Fruit fly (Drosophila melanogaster) whole organism, embryonic: ENCODE data around the gene CG7781.

Experiments used
- CG10209 ChIP-seq: fragments of 200-800 bp; sonication (Bioruptor generic); optimal IDR thresholded peaks from 3 replicates; lab custom pipeline; 2017; ENCODE audit warnings: missing biosample characterization, mild to moderate bottlenecking, missing genetic modification characterization, missing genetic modification reagents
- CG10654 ChIP-seq: fragments of 200-800 bp; sonication (Bioruptor generic); optimal IDR thresholded peaks from 2 replicates; lab custom pipeline; 2016; ENCODE audit warnings: missing biosample characterization, missing genetic modification characterization
- CG11085 ChIP-seq: fragments of 200-800 bp; sonication (Bioruptor generic); IDR thresholded peaks from 2 replicates; pipeline ENCODE4 v1.3.6; 2022; ENCODE audit warnings: missing biosample characterization, missing genetic modification characterization
- CG1233 ChIP-seq: fragments of 200-800 bp; sonication (Bioruptor generic); optimal IDR thresholded peaks from 4 replicates; lab custom pipeline; 2018; ENCODE audit warnings: missing biosample characterization, mild to moderate bottlenecking, missing genetic modification characterization
- CG12942 ChIP-seq: fragments of 200-800 bp; sonication (Bioruptor generic); optimal IDR thresholded peaks from 3 replicates; lab custom pipeline; 2016; ENCODE audit warnings: missing biosample characterization, missing genetic modification characterization
- CG13624 ChIP-seq: fragments of 200-800 bp; sonication (Bioruptor generic); optimal IDR thresholded peaks from 2 replicates; lab custom pipeline; 2016; ENCODE audit warnings: missing biosample characterization, missing genetic modification characterization
- CG1602 ChIP-seq: fragments of 200-800 bp; sonication (Bioruptor generic); optimal IDR thresholded peaks from 3 replicates; lab custom pipeline; 2016; ENCODE audit warnings: missing biosample characterization, missing genetic modification characterization
- CG18619 ChIP-seq: fragments of 200-800 bp; sonication (Bioruptor generic); optimal IDR thresholded peaks from 3 replicates; lab custom pipeline; 2017; ENCODE audit warnings: missing biosample characterization, mild to moderate bottlenecking, missing genetic modification characterization
- CG30403 ChIP-seq: fragments of 200-800 bp; sonication (Bioruptor generic); optimal IDR thresholded peaks from 3 replicates; lab custom pipeline; 2016; ENCODE audit warnings: missing biosample characterization, missing genetic modification characterization
- CG31441 ChIP-seq: fragments of 200-800 bp; sonication (Bioruptor generic); IDR thresholded peaks from 2 replicates; pipeline ENCODE4 v1.3.6; 2022; ENCODE audit warnings: missing biosample characterization, missing genetic modification characterization
- CG32772 ChIP-seq: fragments of 200-800 bp; sonication (Bioruptor generic); IDR thresholded peaks from 2 replicates; pipeline ENCODE4 v1.3.6; 2022; ENCODE audit warnings: missing biosample characterization, missing genetic modification characterization
- CG5953 ChIP-seq: fragments of 200-800 bp; sonication (Bioruptor generic); IDR thresholded peaks from 2 replicates; pipeline ENCODE4 v1.3.6; 2022; ENCODE audit warnings: missing biosample characterization, missing genetic modification characterization
- CG6272 ChIP-seq: fragments of 200-800 bp; sonication (Bioruptor generic); IDR thresholded peaks from 2 replicates; pipeline ENCODE4 v1.3.6; 2022; ENCODE audit warnings: missing biosample characterization, missing genetic modification characterization
- CG6683 ChIP-seq: fragments of 200-800 bp; sonication (Bioruptor generic); optimal IDR thresholded peaks from 2 replicates; lab custom pipeline; 2017; ENCODE audit warnings: missing biosample characterization, mild to moderate bottlenecking, missing genetic modification characterization, missing genetic modification reagents
- CG6813 ChIP-seq: fragments of 200-800 bp; sonication (Bioruptor generic); optimal IDR thresholded peaks from 2 replicates; lab custom pipeline; 2017; ENCODE audit warnings: missing biosample characterization, missing genetic modification characterization, mild to moderate bottlenecking, moderate library complexity, missing genetic modification reagents
- CG8478 ChIP-seq: fragments of >200 bp; optimal IDR thresholded peaks from 2 replicates; lab custom pipeline; 2018
- CG9932 ChIP-seq: fragments of 200-800 bp; sonication (Bioruptor generic); IDR thresholded peaks from 2 replicates; pipeline ENCODE4 v1.3.6; 2022; ENCODE audit warnings: missing biosample characterization, missing genetic modification characterization
- CTCF ChIP-seq: fragments of 200-800 bp; sonication (Bioruptor generic); optimal IDR thresholded peaks from 2 replicates; lab custom pipeline; 2017; ENCODE audit warnings: missing biosample characterization, mild to moderate bottlenecking, missing genetic modification characterization, moderate library complexity
- D19A ChIP-seq: fragments of 200-800 bp; optimal IDR thresholded peaks from 3 replicates; lab custom pipeline; 2019; ENCODE audit warnings: missing biosample characterization, mild to moderate bottlenecking, missing genetic modification characterization, moderate library complexity
- Dad ChIP-seq: fragments of 200-800 bp; sonication (Bioruptor generic); optimal IDR thresholded peaks from 3 replicates; lab custom pipeline; 2016; ENCODE audit warnings: missing biosample characterization, missing genetic modification characterization
- Deaf1 ChIP-seq: fragments of 200-800 bp; optimal IDR thresholded peaks from 3 replicates; lab custom pipeline; 2019; ENCODE audit warnings: missing biosample characterization, mild to moderate bottlenecking, missing genetic modification characterization, moderate library complexity
- Dip2 ChIP-seq: fragments of 200-800 bp; sonication (Bioruptor generic); IDR thresholded peaks from 2 replicates; pipeline ENCODE4 v1.3.6; 2022; ENCODE audit warnings: missing biosample characterization, missing genetic modification characterization
- Eip74EF ChIP-seq, 2 experiments: fragments of 200-800 bp in 1 of 2; fragments of >200 bp in 1 of 2; sonication (Bioruptor generic) in 1 of 2; optimal IDR thresholded peaks; 2 replicates each; lab custom pipeline; 2017 to 2019; ENCODE audit warnings: missing biosample characterization in 2 of 2, missing genetic modification characterization in 2 of 2, mild to moderate bottlenecking in 1 of 2, moderate library complexity in 1 of 2
- Ets97D ChIP-seq: fragments of 200-800 bp; sonication (Bioruptor generic); optimal IDR thresholded peaks from 3 replicates; lab custom pipeline; 2016; ENCODE audit warnings: missing biosample characterization, missing genetic modification characterization
- Hmr ChIP-seq: fragments of 200-800 bp; sonication (Bioruptor generic); optimal IDR thresholded peaks from 3 replicates; lab custom pipeline; 2017; ENCODE audit warnings: mild to moderate bottlenecking, missing biosample characterization, missing genetic modification reagents, missing genetic modification characterization
- Lpt ChIP-seq: fragments of >200 bp; optimal IDR thresholded peaks from 2 replicates; lab custom pipeline; 2018; ENCODE audit warnings: missing biosample characterization, missing genetic modification characterization
- Nf-YA ChIP-seq: fragments of 200-800 bp; sonication (Bioruptor generic); IDR thresholded peaks from 2 replicates; pipeline ENCODE4 v1.3.6; 2022; ENCODE audit warnings: missing biosample characterization, missing genetic modification characterization
- Nf-YC ChIP-seq: fragments of 200-800 bp; optimal IDR thresholded peaks from 3 replicates; lab custom pipeline; 2019; ENCODE audit warnings: missing biosample characterization, mild to moderate bottlenecking, missing genetic modification characterization, moderate library complexity
- Ravus ChIP-seq: fragments of 200-800 bp; sonication (Bioruptor generic); IDR thresholded peaks from 2 replicates; pipeline ENCODE4 v1.3.6; 2022; ENCODE audit warnings: missing biosample characterization, missing genetic modification characterization
- Rfx ChIP-seq: fragments of 200-800 bp; sonication (Bioruptor generic); IDR thresholded peaks from 2 replicates; pipeline ENCODE4 v1.3.6; 2022; ENCODE audit warnings: missing biosample characterization, missing genetic modification characterization
- abd-A ChIP-seq: fragments of 200-800 bp; sonication (Bioruptor generic); optimal IDR thresholded peaks from 3 replicates; lab custom pipeline; 2019; ENCODE audit warnings: missing biosample characterization, mild to moderate bottlenecking, missing genetic modification characterization, moderate library complexity
- bbx ChIP-seq: fragments of 200-800 bp; sonication (Bioruptor generic); IDR thresholded peaks from 2 replicates; pipeline ENCODE4 v1.3.6; 2022; ENCODE audit warnings: missing biosample characterization, missing genetic modification characterization; ENCODE audit not compliant: partially characterized antibody
- dpn ChIP-seq, 2 experiments: fragments of 200-800 bp; sonication (Bioruptor generic); optimal IDR thresholded peaks; 3 replicates each; lab custom pipeline; 2016; ENCODE audit warnings: missing biosample characterization in 2 of 2, missing genetic modification characterization in 2 of 2
- emc ChIP-seq: fragments of 200-800 bp; sonication (Bioruptor generic); optimal IDR thresholded peaks from 2 replicates; lab custom pipeline; 2016; ENCODE audit warnings: missing biosample characterization, missing genetic modification characterization
- en ChIP-seq: fragments of 200-800 bp; sonication (Bioruptor generic); optimal IDR thresholded peaks from 2 replicates; lab custom pipeline; 2016; ENCODE audit warnings: missing biosample characterization, missing genetic modification characterization
- fd3F ChIP-seq: fragments of 200-800 bp; sonication (Bioruptor generic); optimal IDR thresholded peaks from 2 replicates; lab custom pipeline; 2018; ENCODE audit warnings: missing biosample characterization, mild to moderate bottlenecking, missing genetic modification characterization, moderate library complexity
- h ChIP-seq: fragments of >200 bp; optimal IDR thresholded peaks from 2 replicates; lab custom pipeline; 2017
- hbn ChIP-seq: fragments of 200-800 bp; sonication (Bioruptor generic); IDR thresholded peaks from 2 replicates; pipeline ENCODE4 v1.3.6; 2022; ENCODE audit warnings: missing biosample characterization, missing genetic modification characterization; ENCODE audit not compliant: partially characterized antibody
- jigr1 ChIP-seq: fragments of 200-800 bp; sonication (Bioruptor generic); IDR thresholded peaks from 3 replicates; pipeline ENCODE4 v1.3.6; 2022; ENCODE audit warnings: missing biosample characterization, missing genetic modification characterization
- nom ChIP-seq: fragments of 200-800 bp; sonication (Bioruptor generic); optimal IDR thresholded peaks from 2 replicates; lab custom pipeline; 2017; ENCODE audit warnings: missing biosample characterization, missing genetic modification characterization, mild to moderate bottlenecking, moderate library complexity, missing genetic modification reagents
- org-1 ChIP-seq: fragments of 200-800 bp; sonication (Bioruptor generic); optimal IDR thresholded peaks from 2 replicates; lab custom pipeline; 2017; ENCODE audit warnings: missing biosample characterization, missing genetic modification characterization
- pan ChIP-seq, 4 experiments: fragments of >200 bp in 3 of 4; fragments of 200-800 bp in 1 of 4; sonication (Bioruptor generic) in 1 of 4; optimal IDR thresholded peaks in 3 of 4; IDR thresholded peaks in 1 of 4; 2 replicates each; pipeline versions ENCODE4 v1.3.6 to Lab custom; 2017 to 2022; ENCODE audit warnings: missing biosample characterization in 2 of 4, missing genetic modification characterization in 2 of 4, mixed read lengths in 1 of 4
- pita ChIP-seq: fragments of 200-800 bp; sonication (Bioruptor generic); optimal IDR thresholded peaks from 2 replicates; lab custom pipeline; 2017; ENCODE audit warnings: missing biosample characterization, mild to moderate bottlenecking, missing genetic modification characterization
- repo ChIP-seq: fragments of 200-800 bp; sonication (Bioruptor generic); optimal IDR thresholded peaks from 2 replicates; lab custom pipeline; 2016; ENCODE audit warnings: missing biosample characterization, missing genetic modification characterization
- tll ChIP-seq, 2 experiments: fragments of 200-800 bp in 1 of 2; fragments of >200 bp in 1 of 2; sonication (Bioruptor generic) in 1 of 2; optimal IDR thresholded peaks; 2 replicates each; lab custom pipeline; 2017 to 2019; ENCODE audit warnings: missing biosample characterization in 2 of 2, missing genetic modification characterization in 2 of 2, mild to moderate bottlenecking in 1 of 2, moderate library complexity in 1 of 2
- tna ChIP-seq: fragments of 200-800 bp; sonication (Bioruptor generic); IDR thresholded peaks from 2 replicates; pipeline ENCODE4 v1.3.6; 2022; ENCODE audit warnings: missing biosample characterization, missing genetic modification characterization; ENCODE audit not compliant: partially characterized antibody
- unc-4 ChIP-seq: fragments of 200-800 bp; sonication (Bioruptor generic); IDR thresholded peaks from 2 replicates; pipeline ENCODE4 v1.3.6; 2022; ENCODE audit warnings: missing biosample characterization, missing genetic modification characterization; ENCODE audit not compliant: partially characterized antibody
- unpg ChIP-seq: fragments of 200-800 bp; sonication (Bioruptor generic); optimal IDR thresholded peaks from 3 replicates; lab custom pipeline; 2018; ENCODE audit warnings: missing biosample characterization, mild to moderate bottlenecking, missing genetic modification characterization, moderate library complexity
- wdn ChIP-seq: fragments of 200-800 bp; sonication (Bioruptor generic); IDR thresholded peaks from 2 replicates; pipeline ENCODE4 v1.3.6; 2022; ENCODE audit warnings: missing biosample characterization, missing genetic modification characterization
- zf30C ChIP-seq: fragments of 200-800 bp; sonication (Bioruptor generic); optimal IDR thresholded peaks from 3 replicates; lab custom pipeline; 2018; ENCODE audit warnings: missing biosample characterization, mild to moderate bottlenecking, missing genetic modification characterization
- zfh1 ChIP-seq: fragments of 200-800 bp; sonication (Bioruptor generic); IDR thresholded peaks from 3 replicates; pipeline ENCODE4 v1.3.6; 2022; ENCODE audit warnings: missing biosample characterization, missing genetic modification characterization

Gene CG7781

DNA sequence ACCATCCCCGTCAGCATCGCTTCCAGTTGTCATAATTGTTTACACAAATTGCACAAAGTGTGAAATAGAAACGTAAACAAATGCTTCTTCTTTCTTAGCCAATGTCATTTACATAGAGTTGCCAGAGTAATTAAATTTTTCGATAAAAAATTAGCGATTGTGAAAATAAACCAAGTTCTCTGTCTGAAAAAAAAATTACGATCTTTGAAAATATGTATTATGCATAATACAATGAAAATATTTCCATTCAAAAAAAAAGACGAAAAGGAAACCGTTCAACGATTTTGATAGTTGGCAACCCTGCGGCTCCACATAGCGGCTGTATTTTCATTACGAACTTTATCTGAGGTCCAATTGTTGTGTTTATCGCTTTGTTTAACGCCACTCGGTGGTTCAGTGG, 14.1 kb downstream of the CG7781 start, which contains the start of the genes CG7810 and CG7806 (continued):
- TF ChIP-seq zfh1 (GFP tag; lab: Robert Waterston, UW) (peak; percentile 95), en (GFP tag; lab: Kevin White, UChicago) (peak; percentile 92), fd3F (GFP tag; lab: Kevin White, UChicago) (peak; percentile 88), Ravus (GFP tag; lab: Robert Waterston, UW) (peak; percentile 76), CG10654 (GFP tag; lab: Kevin White, UChicago) (peak; percentile 86), Lpt (no peak), Deaf1 (no peak), CG8478 (no peak), CG11085 (GFP tag; lab: Robert Waterston, UW) (peak; percentile 69), tll (GFP tag; optimal IDR thresholded peaks at IDR 0.05; lab: Kevin White, UChicago) (peak in 1 of 2 experiments; percentile 66), CG30403 (GFP tag; lab: Kevin White, UChicago) (peak; percentile 93), pan (optimal IDR thresholded peaks at IDR 0.05; lab: Kevin White, UChicago) (no peak), pan (GFP tag; optimal IDR thresholded peaks at IDR 0.05 in 1 of 2, IDR thresholded peaks at IDR 0.05 in 1 of 2) (peak in 1 of 2 experiments; percentile 95), unpg (GFP tag; lab: Kevin White, UChicago) (peak; percentile 96), emc (GFP tag; lab: Kevin White, UChicago) (peak; percentile 73), unc-4 (GFP tag; lab: Robert Waterston, UW) (peak; percentile 52), Dad (GFP tag; lab: Kevin White, UChicago) (peak; percentile 86), Dip2 (GFP tag; lab: Robert Waterston, UW) (no peak), abd-A (tag; lab: Kevin White, UChicago) (no peak), wdn (peak; percentile 86), Nf-YC (tag; lab: Kevin White, UChicago) (peak; percentile 78), h (lab: Kevin White, UChicago) (no peak), dpn (GFP tag; optimal IDR thresholded peaks at IDR 0.05; lab: Kevin White, UChicago) (peak; percentile 78 to 91), Rfx (GFP tag; lab: Robert Waterston, UW) (peak; percentile 95), Nf-YA (peak; percentile 69; the same call in 1 of the 2 replicates), CG10209 (GFP tag; lab: Kevin White, UChicago) (peak; percentile 85), CG1602 (GFP tag; lab: Kevin White, UChicago) (peak; percentile 88), CG1233 (GFP tag; lab: Kevin White, UChicago) (peak; percentile 80), CG6813 (GFP tag; lab: Kevin White, UChicago) (peak; percentile 84), tna (GFP tag; lab: Robert Waterston, UW) (0 out of 2 replicates have a peak, but pooled peaks have one; percentile 38), repo (GFP tag; lab: Kevin White, UChicago) (peak; percentile 75), zf30C (GFP tag; lab: Kevin White, UChicago) (peak; percentile 7), CTCF (GFP tag; lab: Kevin White, UChicago) (peak; percentile 49), CG31441 (GFP tag; lab: Robert Waterston, UW) (no peak; the same call in 1 of the 2 replicates), Ets97D (GFP tag; lab: Kevin White, UChicago) (peak; percentile 82), jigr1 (GFP tag; lab: Robert Waterston, UW) (no peak; the same call in 2 of the 3 replicates), D19A (peak; percentile 78), hbn (GFP tag; lab: Robert Waterston, UW) (no peak), CG9932 (GFP tag; lab: Robert Waterston, UW) (peak; percentile 89), CG12942 (GFP tag; lab: Kevin White, UChicago) (peak; percentile 80), Eip74EF (GFP tag; optimal IDR thresholded peaks at IDR 0.05; lab: Kevin White, UChicago) (peak in 1 of 2 experiments; percentile 88), Hmr (GFP tag; lab: Kevin White, UChicago) (no peak), CG13624 (GFP tag; lab: Kevin White, UChicago) (peak; percentile 89), CG6272 (GFP tag; lab: Robert Waterston, UW) (peak; percentile 69), CG5953 (GFP tag; lab: Robert Waterston, UW) (peak; percentile 75; the same call in 1 of the 2 replicates), org-1 (GFP tag; lab: Kevin White, UChicago) (peak; percentile 82), CG32772 (GFP tag; lab: Robert Waterston, UW) (peak; percentile 86), nom (GFP tag; lab: Kevin White, UChicago) (peak; percentile 84), CG18619 (peak; percentile 84), bbx (GFP tag; lab: Robert Waterston, UW) (no peak), CG6683 (peak; percentile 63), pita (GFP tag; lab: Kevin White, UChicago) (no peak)
